Worm (Caenorhabditis elegans) whole organism, L4 larva: ENCODE measurements around the gene ctf-18.

ENCODE experiments used
- Y5F2A.4 ChIP-seq: fragments of 200-800 bp; sonication (Bioruptor generic); optimal IDR thresholded peaks from 2 replicates; lab custom pipeline; 2018; ENCODE audit warnings: mild to moderate bottlenecking, missing genetic modification characterization, missing compliant biosample characterization
- lim-7 ChIP-seq: fragments of 200-800 bp; sonication (Bioruptor generic); IDR thresholded peaks from 2 replicates; pipeline ENCODE4 v1.3.6; 2022; ENCODE audit warnings: missing genetic modification characterization, missing compliant biosample characterization
- lin-13 ChIP-seq: fragments of 150-350 bp; optimal IDR thresholded peaks from 2 replicates; lab custom pipeline; 2014; ENCODE audit warnings: missing biosample characterization, missing genetic modification reagents, missing genetic modification characterization
- pha-4 ChIP-seq, 2 experiments: fragments of 150-350 bp in 1 of 2; fragments of 200-800 bp in 1 of 2; sonication (Bioruptor generic) in 1 of 2; IDR thresholded peaks in 1 of 2; optimal IDR thresholded peaks in 1 of 2; 2 replicates each; pipeline versions ENCODE4 v1.3.6 to Lab custom; 2014 to 2022; ENCODE audit warnings: missing genetic modification characterization in 2 of 2, missing genetic modification reagents in 2 of 2, missing biosample characterization in 1 of 2, missing compliant biosample characterization in 1 of 2
- skn-1 ChIP-seq: fragments of 150-350 bp; optimal IDR thresholded peaks from 2 replicates; lab custom pipeline; 2014; ENCODE audit warnings: missing biosample characterization, missing genetic modification characterization

ce11 chrIV:10143640-10144039 is 17.2 kb upstream of the ctf-18 start, which contains the start of gene msp-38:
- TF ChIP-seq pha-4 (GFP tag; IDR thresholded peaks at IDR 0.05; lab: Robert Waterston, UW) (no peak), pha-4 (tag; optimal IDR thresholded peaks at IDR 0.05; lab: Kevin White, UChicago) (no peak), Y5F2A.4 (no peak), lin-13 (GFP tag; lab: Kevin White, UChicago) (no peak), lim-7 (no peak), skn-1 (tag; lab: Kevin White, UChicago) (no peak)
